Worm (Caenorhabditis elegans) whole organism, L4 larva: ENCODE measurements around the gene lsy-13.
"Not testable (repeated sequence)": the region's sequence is repeated elsewhere in the genome, so short reads cannot be mapped to it uniquely, and the experiment has no call there.

ENCODE experiments used
- F49E8.2 ChIP-seq: sonication (generic microtip); optimal IDR thresholded peaks from 2 replicates; lab custom pipeline; 2016; ENCODE audit warnings: missing compliant biosample characterization, mild to moderate bottlenecking, missing genetic modification characterization, borderline replicate concordance
- T26A8.4 ChIP-seq: fragments of 200-800 bp; sonication (Bioruptor generic); IDR thresholded peaks from 2 replicates; pipeline ENCODE4 v1.3.6; 2022; ENCODE audit warnings: missing genetic modification characterization, missing compliant biosample characterization
- Y5F2A.4 ChIP-seq: fragments of 200-800 bp; sonication (Bioruptor generic); optimal IDR thresholded peaks from 2 replicates; lab custom pipeline; 2018; ENCODE audit warnings: mild to moderate bottlenecking, missing genetic modification characterization, missing compliant biosample characterization
- ZK337.2 ChIP-seq: fragments of 200-800 bp; sonication (Bioruptor generic); IDR thresholded peaks from 2 replicates; pipeline ENCODE4 v1.3.6; 2022; ENCODE audit warnings: missing genetic modification reagents, missing genetic modification characterization, missing compliant biosample characterization
- ceh-82 ChIP-seq: sonication (generic microtip); optimal IDR thresholded peaks from 2 replicates; lab custom pipeline; 2017; ENCODE audit warnings: missing biosample characterization, missing genetic modification characterization
- daf-8 ChIP-seq: fragments of 200-800 bp; sonication (Bioruptor generic); IDR thresholded peaks from 2 replicates; pipeline ENCODE4 v1.3.6; 2022; ENCODE audit warnings: missing genetic modification characterization, missing compliant biosample characterization
- duxl-1 ChIP-seq: sonication (generic microtip); optimal IDR thresholded peaks from 2 replicates; lab custom pipeline; 2016; ENCODE audit warnings: mild to moderate bottlenecking, missing genetic modification characterization, moderate library complexity, missing compliant biosample characterization; ENCODE audit not compliant: poor library complexity
- dve-1 ChIP-seq: sonication (generic microtip); optimal IDR thresholded peaks from 2 replicates; lab custom pipeline; 2017; ENCODE audit warnings: antibody characterized with exemption, mild to moderate bottlenecking, missing genetic modification characterization, missing compliant biosample characterization; ENCODE audit not compliant: insufficient read depth
- egl-27 ChIP-seq: sonication (generic microtip); optimal IDR thresholded peaks from 3 replicates; lab custom pipeline; 2017; ENCODE audit warnings: missing biosample characterization, missing genetic modification reagents, missing genetic modification characterization
- fkh-10 ChIP-seq: fragments of 150-350 bp; optimal IDR thresholded peaks from 2 replicates; lab custom pipeline; 2014; ENCODE audit warnings: missing biosample characterization, missing genetic modification reagents, missing genetic modification characterization
- gei-8 ChIP-seq: fragments of 200-800 bp; sonication (Bioruptor generic); optimal IDR thresholded peaks from 2 replicates; lab custom pipeline; 2018; ENCODE audit warnings: mild to moderate bottlenecking, missing genetic modification characterization, missing compliant biosample characterization
- lir-3 ChIP-seq: sonication (generic microtip); optimal IDR thresholded peaks from 2 replicates; lab custom pipeline; 2016; ENCODE audit warnings: mild to moderate bottlenecking, missing genetic modification characterization, missing compliant biosample characterization
- mdt-29 ChIP-seq: fragments of 200-800 bp; sonication (Bioruptor generic); IDR thresholded peaks from 2 replicates; pipeline ENCODE4 v1.3.6; 2022; ENCODE audit warnings: missing genetic modification reagents, missing genetic modification characterization, missing compliant biosample characterization
- mxl-3 ChIP-seq: fragments of 200-800 bp; sonication (Bioruptor generic); optimal IDR thresholded peaks from 2 replicates; lab custom pipeline; 2018; ENCODE audit warnings: mild to moderate bottlenecking, missing genetic modification characterization, missing compliant biosample characterization
- nhr-11 ChIP-seq: fragments of 150-350 bp; optimal IDR thresholded peaks from 2 replicates; lab custom pipeline; 2014; ENCODE audit warnings: missing biosample characterization, missing genetic modification characterization
- nhr-237 ChIP-seq: sonication (generic microtip); optimal IDR thresholded peaks from 2 replicates; lab custom pipeline; 2017; ENCODE audit warnings: missing biosample characterization, missing genetic modification characterization
- nhr-48 ChIP-seq: sonication (generic microtip); optimal IDR thresholded peaks from 2 replicates; lab custom pipeline; 2016; ENCODE audit warnings: mild to moderate bottlenecking, missing genetic modification characterization, missing compliant biosample characterization
- php-3 ChIP-seq: fragments of 200-800 bp; sonication (Bioruptor generic); IDR thresholded peaks from 2 replicates; pipeline ENCODE4 v1.3.6; 2022; ENCODE audit warnings: missing genetic modification reagents, missing genetic modification characterization, missing compliant biosample characterization
- rbr-2 ChIP-seq: sonication (generic microtip); optimal IDR thresholded peaks from 2 replicates; lab custom pipeline; 2016; ENCODE audit warnings: missing genotype, missing genetic modification characterization, missing compliant biosample characterization
- saeg-2 ChIP-seq: fragments of 200-800 bp; sonication (Bioruptor generic); IDR thresholded peaks from 2 replicates; pipeline ENCODE4 v1.3.6; 2022; ENCODE audit warnings: missing genetic modification reagents, missing genetic modification characterization, missing compliant biosample characterization
- skn-1 ChIP-seq: fragments of 150-350 bp; optimal IDR thresholded peaks from 2 replicates; lab custom pipeline; 2014; ENCODE audit warnings: missing biosample characterization, missing genetic modification characterization
- snpc-1.2 ChIP-seq: fragments of 200-800 bp; sonication (Bioruptor generic); IDR thresholded peaks from 2 replicates; pipeline ENCODE4 v1.3.6; 2022; ENCODE audit warnings: missing genetic modification reagents, missing genetic modification characterization, missing compliant biosample characterization
- unc-62 ChIP-seq, 3 experiments: fragments of 150-350 bp in 1 of 3; sonication (generic microtip); optimal IDR thresholded peaks in 2 of 3; peaks in 1 of 3; 1 replicate in 1 of 3; 2 replicates in 2 of 3; lab custom pipeline; 2014 to 2017; ENCODE audit warnings: missing biosample characterization in 3 of 3, missing genetic modification characterization in 3 of 3, missing genetic modification reagents in 3 of 3, missing genotype in 1 of 3
- zag-1 ChIP-seq: fragments of 150-350 bp; optimal IDR thresholded peaks from 2 replicates; lab custom pipeline; 2014; ENCODE audit warnings: missing biosample characterization, missing genetic modification characterization
- ztf-11 ChIP-seq: fragments of 150-350 bp; optimal IDR thresholded peaks from 2 replicates; lab custom pipeline; 2014; ENCODE audit warnings: missing biosample characterization, missing genetic modification characterization

Gene lsy-13

DNA sequence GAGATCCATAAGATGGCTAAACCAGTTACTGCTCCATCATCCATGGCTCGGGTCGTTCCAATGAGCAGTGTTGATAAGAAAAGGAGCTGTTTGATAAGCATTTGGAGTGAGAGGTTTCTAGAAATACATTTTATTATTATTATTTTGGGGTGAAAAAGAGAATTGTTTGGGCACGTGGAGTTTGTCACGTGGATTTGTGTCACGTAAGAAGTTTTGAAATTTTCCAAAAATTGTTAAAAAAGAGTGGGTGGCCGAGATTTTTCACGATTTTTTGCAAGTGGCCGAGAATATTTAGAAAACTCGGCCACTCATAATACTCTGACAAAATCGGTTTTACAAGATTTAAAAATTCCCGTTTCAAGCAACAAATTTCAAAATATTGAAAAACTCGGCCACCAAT is 5.2 kb downstream of the lsy-13 start, which contains the start of gene T06A10.106:
Gene T06A10.106 (minus strand): TSS at position 101 of the 400 bp plus-strand sequence.
- TF ChIP-seq nhr-11 (tag; lab: Kevin White, UChicago) (no peak), php-3 (GFP tag; lab: Robert Waterston, UW) (no peak), ZK337.2 (GFP tag; lab: Robert Waterston, UW) (no peak), saeg-2 (GFP tag; lab: Robert Waterston, UW) (no peak), rbr-2 (no peak), mxl-3 (GFP tag; lab: Kevin White, UChicago) (no peak), skn-1 (tag; lab: Kevin White, UChicago) (no peak), zag-1 (tag; lab: Kevin White, UChicago) (no peak), daf-8 (GFP tag; lab: Robert Waterston, UW) (no peak), nhr-237 (tag; lab: Kevin White, UChicago) (no peak), fkh-10 (no peak), dve-1 (tag; lab: Kevin White, UChicago) (no peak), T26A8.4 (GFP tag; lab: Robert Waterston, UW) (no peak)

DNA sequence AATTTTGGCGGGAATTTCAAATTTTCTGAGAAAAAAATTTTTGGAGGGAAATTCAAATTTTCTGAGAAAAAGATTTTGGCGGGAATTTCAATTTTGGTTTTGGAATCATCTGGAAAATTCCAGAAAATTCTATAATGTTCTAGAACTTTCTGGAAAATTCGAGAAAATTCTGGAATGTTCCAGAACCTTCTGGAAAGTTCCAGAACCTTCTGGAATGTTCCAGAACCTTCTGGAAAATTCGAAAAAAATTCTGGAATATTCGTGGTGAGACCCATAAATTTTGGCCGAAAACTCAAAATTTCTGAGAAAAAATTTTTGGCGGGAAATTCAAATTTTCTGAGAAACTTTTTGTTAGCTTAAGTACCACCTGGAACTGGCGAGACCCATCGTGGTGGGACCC is 18.7 kb downstream of the lsy-13 start:
- TF ChIP-seq snpc-1.2 (GFP tag; lab: Robert Waterston, UW), result 0 out of 2 replicates have a peak, but pooled peaks have one; percentile 48

DNA sequence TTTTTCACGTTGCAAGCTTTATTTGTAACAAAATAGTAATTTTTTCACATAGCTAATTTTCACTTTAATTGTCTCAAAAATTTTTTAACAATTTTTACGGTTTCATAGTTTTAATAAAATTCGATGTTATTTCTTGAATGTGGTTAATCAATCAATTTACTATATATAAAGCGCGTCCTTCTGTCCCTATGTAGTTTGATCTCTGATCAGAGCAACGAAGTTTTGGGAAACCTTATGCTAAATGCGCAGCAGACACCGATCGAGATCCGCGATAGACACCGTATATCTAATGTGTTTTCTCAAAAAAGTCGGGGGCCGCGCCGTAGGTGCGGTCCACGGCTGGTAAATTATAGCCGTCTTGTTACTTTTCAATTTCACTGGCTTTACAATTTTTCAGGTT is 24.9 kb downstream of the lsy-13 start:
- TF ChIP-seq nhr-48 (tag; lab: Kevin White, UChicago) (no peak), F49E8.2 (tag; lab: Kevin White, UChicago) (no peak), snpc-1.2 (GFP tag; lab: Robert Waterston, UW) (peak; percentile 65)

ce11 chrIV:16895288-16895687 is 31.6 kb downstream of the lsy-13 start, which contains the start of gene T06A10.2:
T06A10.2 (plus strand) TSS chrIV:16895588.
- not testable (repeated sequence) for TF ChIP-seq duxl-1 (tag; lab: Kevin White, UChicago); egl-27; gei-8 (GFP tag; lab: Kevin White, UChicago)
- TF ChIP-seq, all 104 proteins: peak for 0; not testable (repeated sequence) for 104

- TF ChIP-seq fkh-10 (no peak), ceh-82 (tag; lab: Kevin White, UChicago) (no peak), egl-27 (no peak), unc-62 (GFP tag; optimal IDR thresholded peaks at IDR 0.05 in 1 of 2; lab: Kevin White, UChicago) (peak in 1 of 2 experiments; percentile 91), unc-62 (tag; optimal IDR thresholded peaks at IDR 0.05; lab: Kevin White, UChicago) (no peak), mdt-29 (GFP tag; lab: Robert Waterston, UW) (no peak), Y5F2A.4 (GFP tag; lab: Kevin White, UChicago) (no peak), ztf-11 (tag; lab: Kevin White, UChicago) (no peak), lir-3 (tag; lab: Kevin White, UChicago) (no peak)
Observed at ce11 chrIV:16898205-16898604, 34.5 kb downstream of the lsy-13 start.
